Fruit fly (Drosophila melanogaster) whole organism, embryonic: Measurements from ENCODE around the gene Nepl20.

Experiments
- ATbp ChIP-seq: fragments of 200-800 bp; sonication (Bioruptor generic); optimal IDR thresholded peaks from 2 replicates; lab custom pipeline; 2017; ENCODE audit warnings: missing biosample characterization, mild to moderate bottlenecking, missing genetic modification characterization, missing genetic modification reagents
- CG10431 ChIP-seq: fragments of 200-800 bp; sonication (Bioruptor generic); optimal IDR thresholded peaks from 3 replicates; lab custom pipeline; 2018; ENCODE audit warnings: missing biosample characterization, mild to moderate bottlenecking, missing genetic modification characterization
- CG10565 ChIP-seq: fragments of 200-800 bp; sonication (Bioruptor generic); optimal IDR thresholded peaks from 3 replicates; lab custom pipeline; 2016; ENCODE audit warnings: missing biosample characterization, mild to moderate bottlenecking, missing genetic modification characterization
- CG12071 ChIP-seq: fragments of 200-800 bp; sonication (Bioruptor generic); optimal IDR thresholded peaks from 3 replicates; lab custom pipeline; 2018; ENCODE audit warnings: missing biosample characterization, mild to moderate bottlenecking, missing genetic modification characterization
- CG13894 ChIP-seq: fragments of 200-800 bp; sonication (Bioruptor generic); optimal IDR thresholded peaks from 3 replicates; lab custom pipeline; 2018; ENCODE audit warnings: missing biosample characterization, mild to moderate bottlenecking, missing genetic modification characterization, moderate library complexity
- CG2712 ChIP-seq: fragments of 200-800 bp; optimal IDR thresholded peaks from 3 replicates; lab custom pipeline; 2019; ENCODE audit warnings: missing biosample characterization, mild to moderate bottlenecking, missing genetic modification characterization, moderate library complexity
- CG31224 ChIP-seq: fragments of 200-800 bp; sonication (Bioruptor generic); IDR thresholded peaks from 2 replicates; pipeline ENCODE4 v1.3.6; 2022; ENCODE audit warnings: missing biosample characterization, missing genetic modification characterization
- CG33557 ChIP-seq: fragments of 200-800 bp; sonication (Bioruptor generic); optimal IDR thresholded peaks from 2 replicates; lab custom pipeline; 2019; ENCODE audit warnings: missing biosample characterization, mild to moderate bottlenecking, missing genetic modification characterization, moderate library complexity
- CG42726 ChIP-seq: fragments of 200-800 bp; sonication (Bioruptor generic); IDR thresholded peaks from 2 replicates; pipeline ENCODE4 v1.3.6; 2022; ENCODE audit warnings: missing biosample characterization, missing genetic modification characterization; ENCODE audit not compliant: partially characterized antibody
- CG7786 ChIP-seq: fragments of 200-800 bp; sonication (Bioruptor generic); optimal IDR thresholded peaks from 2 replicates; lab custom pipeline; 2016; ENCODE audit warnings: missing biosample characterization, missing genetic modification characterization
- CG9437 ChIP-seq: fragments of 200-800 bp; sonication (Bioruptor generic); optimal IDR thresholded peaks from 2 replicates; lab custom pipeline; 2018; ENCODE audit warnings: missing biosample characterization, mild to moderate bottlenecking, missing genetic modification characterization
- CG9797 ChIP-seq: fragments of 200-800 bp; sonication (Bioruptor generic); optimal IDR thresholded peaks from 3 replicates; lab custom pipeline; 2018; ENCODE audit warnings: missing biosample characterization, mild to moderate bottlenecking, missing genetic modification characterization
- CG9876 ChIP-seq: fragments of 200-800 bp; sonication (Bioruptor generic); optimal IDR thresholded peaks from 2 replicates; lab custom pipeline; 2016; ENCODE audit warnings: missing biosample characterization, missing genetic modification characterization
- CTCF ChIP-seq: fragments of 200-800 bp; sonication (Bioruptor generic); optimal IDR thresholded peaks from 2 replicates; lab custom pipeline; 2017; ENCODE audit warnings: missing biosample characterization, mild to moderate bottlenecking, missing genetic modification characterization, moderate library complexity
- Chrac-16 ChIP-seq: fragments of 200-800 bp; sonication (Bioruptor generic); optimal IDR thresholded peaks from 3 replicates; lab custom pipeline; 2016; ENCODE audit warnings: missing biosample characterization, missing genetic modification characterization
- CkIIα-i1 ChIP-seq: fragments of 200-800 bp; sonication (Bioruptor generic); IDR thresholded peaks from 2 replicates; pipeline ENCODE4 v1.3.6; 2022; ENCODE audit warnings: missing biosample characterization, missing genetic modification characterization
- CoRest ChIP-seq: fragments of 200-800 bp; sonication (Bioruptor generic); optimal IDR thresholded peaks from 3 replicates; lab custom pipeline; 2018; ENCODE audit warnings: missing biosample characterization, mild to moderate bottlenecking, missing genetic modification characterization, moderate library complexity
- Dll ChIP-seq: fragments of 200-800 bp; sonication (Bioruptor generic); IDR thresholded peaks from 4 replicates; pipeline ENCODE4 v1.3.6; 2022; ENCODE audit warnings: missing biosample characterization, missing genetic modification characterization; ENCODE audit not compliant: partially characterized antibody
- Doc2 ChIP-seq: fragments of 200-800 bp; sonication (Bioruptor generic); IDR thresholded peaks from 2 replicates; pipeline ENCODE4 v1.3.6; 2022; ENCODE audit warnings: missing biosample characterization, missing genetic modification characterization
- Dp ChIP-seq: fragments of 200-800 bp; sonication (Bioruptor generic); optimal IDR thresholded peaks from 2 replicates; lab custom pipeline; 2018; ENCODE audit warnings: missing biosample characterization, mild to moderate bottlenecking, missing genetic modification characterization, moderate library complexity
- Dref ChIP-seq: fragments of 200-800 bp; sonication (Bioruptor generic); IDR thresholded peaks from 2 replicates; pipeline ENCODE4 v1.3.6; 2022; ENCODE audit warnings: missing biosample characterization, missing genetic modification characterization
- E2f1 ChIP-seq: fragments of 200-800 bp; sonication (Bioruptor generic); IDR thresholded peaks from 2 replicates; pipeline ENCODE4 v1.3.6; 2022; ENCODE audit warnings: missing biosample characterization, missing genetic modification characterization
- Fer1 ChIP-seq: fragments of 200-800 bp; sonication (Bioruptor generic); optimal IDR thresholded peaks from 2 replicates; lab custom pipeline; 2017; ENCODE audit warnings: missing biosample characterization, mild to moderate bottlenecking, missing genetic modification characterization
- HmgD ChIP-seq: fragments of 200-800 bp; sonication (Bioruptor generic); optimal IDR thresholded peaks from 3 replicates; lab custom pipeline; 2016; ENCODE audit warnings: missing biosample characterization, missing genetic modification characterization
- HmgZ ChIP-seq: fragments of 200-800 bp; sonication (Bioruptor generic); optimal IDR thresholded peaks from 2 replicates; lab custom pipeline; 2018; ENCODE audit warnings: missing biosample characterization, mild to moderate bottlenecking, missing genetic modification characterization
- MESR4 ChIP-seq: fragments of 200-800 bp; sonication (Bioruptor generic); optimal IDR thresholded peaks from 2 replicates; lab custom pipeline; 2018; ENCODE audit warnings: missing biosample characterization, mild to moderate bottlenecking, missing genetic modification characterization, moderate library complexity
- Med ChIP-seq: fragments of 200-800 bp; sonication (Bioruptor generic); peaks from one replicate; lab custom pipeline; 2016; ENCODE audit warnings: missing biosample characterization, missing genetic modification characterization, mild to moderate bottlenecking, inconsistent platforms, moderate library complexity
- Rx ChIP-seq: fragments of 200-800 bp; sonication (Bioruptor generic); IDR thresholded peaks from 2 replicates; pipeline ENCODE4 v1.3.6; 2022; ENCODE audit warnings: missing biosample characterization, missing genetic modification characterization
- Side ChIP-seq: fragments of 200-800 bp; sonication (Bioruptor generic); optimal IDR thresholded peaks from 2 replicates; lab custom pipeline; 2016; ENCODE audit warnings: missing biosample characterization, missing genetic modification characterization
- Sry-δ ChIP-seq: fragments of 200-800 bp; sonication (Bioruptor generic); optimal IDR thresholded peaks from 2 replicates; lab custom pipeline; 2016; ENCODE audit warnings: missing biosample characterization, missing genetic modification characterization
- amos ChIP-seq: fragments of 200-800 bp; sonication (Bioruptor generic); IDR thresholded peaks from 2 replicates; pipeline ENCODE4 v1.3.6; 2022; ENCODE audit warnings: missing biosample characterization, missing genetic modification characterization; ENCODE audit not compliant: partially characterized antibody
- aop ChIP-seq: fragments of 200-800 bp; sonication (Bioruptor generic); IDR thresholded peaks from 2 replicates; pipeline ENCODE4 v1.3.6; 2022; ENCODE audit warnings: missing biosample characterization, missing genetic modification characterization
- ara ChIP-seq: fragments of 200-800 bp; sonication (Bioruptor generic); IDR thresholded peaks from 2 replicates; pipeline ENCODE4 v1.3.6; 2022; ENCODE audit warnings: missing biosample characterization, missing genetic modification characterization
- btn ChIP-seq: fragments of 200-800 bp; sonication (Bioruptor generic); optimal IDR thresholded peaks from 2 replicates; lab custom pipeline; 2016; ENCODE audit warnings: missing biosample characterization, missing genetic modification characterization
- disco-r ChIP-seq: fragments of 200-800 bp; sonication (Bioruptor generic); optimal IDR thresholded peaks from 2 replicates; lab custom pipeline; 2016; ENCODE audit warnings: missing biosample characterization, missing genetic modification characterization
- fd102C ChIP-seq: fragments of 200-800 bp; sonication (Bioruptor generic); optimal IDR thresholded peaks from 2 replicates; lab custom pipeline; 2018; ENCODE audit warnings: missing biosample characterization, mild to moderate bottlenecking, missing genetic modification characterization, moderate library complexity
- fd3F ChIP-seq: fragments of 200-800 bp; sonication (Bioruptor generic); optimal IDR thresholded peaks from 2 replicates; lab custom pipeline; 2018; ENCODE audit warnings: missing biosample characterization, mild to moderate bottlenecking, missing genetic modification characterization, moderate library complexity
- gfzf ChIP-seq: fragments of 200-800 bp; sonication (Bioruptor generic); optimal IDR thresholded peaks from 2 replicates; lab custom pipeline; 2016; ENCODE audit warnings: missing biosample characterization, mild to moderate bottlenecking, missing genetic modification characterization, moderate library complexity
- gt ChIP-seq: fragments of 200-800 bp; sonication (Bioruptor generic); IDR thresholded peaks from 2 replicates; pipeline ENCODE4 v1.3.6; 2022; ENCODE audit warnings: missing biosample characterization, missing genetic modification characterization
- jigr1 ChIP-seq: fragments of 200-800 bp; sonication (Bioruptor generic); IDR thresholded peaks from 3 replicates; pipeline ENCODE4 v1.3.6; 2022; ENCODE audit warnings: missing biosample characterization, missing genetic modification characterization
- kay ChIP-seq: fragments of 200-800 bp; sonication (Bioruptor generic); optimal IDR thresholded peaks from 2 replicates; lab custom pipeline; 2016; ENCODE audit warnings: missing biosample characterization, missing genetic modification characterization
- lab ChIP-seq: fragments of 200-800 bp; sonication (Bioruptor generic); optimal IDR thresholded peaks from 3 replicates; lab custom pipeline; 2017; ENCODE audit warnings: missing biosample characterization, missing genetic modification characterization, mild to moderate bottlenecking, moderate library complexity, missing genetic modification reagents
- maf-S ChIP-seq: fragments of 200-800 bp; sonication (Bioruptor generic); optimal IDR thresholded peaks from 2 replicates; lab custom pipeline; 2016; ENCODE audit warnings: missing biosample characterization, missing genetic modification characterization
- mirr ChIP-seq: fragments of 200-800 bp; sonication (Bioruptor generic); optimal IDR thresholded peaks from 3 replicates; lab custom pipeline; 2018; ENCODE audit warnings: missing biosample characterization, mild to moderate bottlenecking, missing genetic modification characterization
- pb ChIP-seq: fragments of 200-800 bp; sonication (Bioruptor generic); optimal IDR thresholded peaks from 3 replicates; lab custom pipeline; 2016; ENCODE audit warnings: missing biosample characterization, missing genetic modification characterization
- peb ChIP-seq: fragments of 200-800 bp; sonication (Bioruptor generic); IDR thresholded peaks from 2 replicates; pipeline ENCODE4 v1.3.6; 2022; ENCODE audit warnings: missing biosample characterization, missing genetic modification characterization
- schlank ChIP-seq: fragments of 200-800 bp; sonication (Bioruptor generic); optimal IDR thresholded peaks from 2 replicates; lab custom pipeline; 2018; ENCODE audit warnings: missing biosample characterization, mild to moderate bottlenecking, missing genetic modification characterization
- tx ChIP-seq: fragments of 200-800 bp; sonication (Bioruptor generic); optimal IDR thresholded peaks from 2 replicates; lab custom pipeline; 2016; ENCODE audit warnings: missing biosample characterization, missing genetic modification characterization
- unpg ChIP-seq: fragments of 200-800 bp; sonication (Bioruptor generic); optimal IDR thresholded peaks from 3 replicates; lab custom pipeline; 2018; ENCODE audit warnings: missing biosample characterization, mild to moderate bottlenecking, missing genetic modification characterization, moderate library complexity
- zen2 ChIP-seq: fragments of 200-800 bp; sonication (Bioruptor generic); IDR thresholded peaks from 3 replicates; pipeline ENCODE4 v1.3.6; 2022; ENCODE audit warnings: missing biosample characterization, missing genetic modification characterization; ENCODE audit not compliant: partially characterized antibody

The Nepl20 gene

DNA sequence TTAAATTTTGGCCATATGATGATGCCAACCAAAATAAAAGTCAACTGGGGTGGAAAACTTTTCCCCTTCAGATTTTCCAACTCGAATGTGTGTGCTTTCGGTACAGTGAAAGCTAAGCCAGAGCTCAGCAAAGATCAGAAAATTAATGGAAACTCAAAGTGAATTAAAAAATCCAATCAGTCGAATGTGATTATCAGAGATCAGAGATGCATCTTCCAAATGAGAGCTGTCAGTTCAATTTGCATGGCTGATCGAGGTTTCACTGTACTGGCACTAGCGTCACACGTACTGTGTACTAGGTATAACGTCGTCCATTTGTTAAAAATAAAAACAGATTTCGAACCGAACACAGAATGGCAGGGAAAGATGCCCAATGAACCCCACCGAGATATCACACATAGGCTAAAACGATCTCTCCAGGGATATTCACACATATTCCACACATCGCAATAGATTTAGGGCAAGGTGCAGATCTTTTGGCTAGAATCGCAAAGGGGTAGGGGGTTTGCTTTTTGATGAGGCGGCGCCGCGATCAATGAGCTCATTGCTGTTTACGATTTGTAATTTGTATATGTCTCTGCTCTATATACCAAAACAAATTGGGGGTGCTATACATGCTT, 24.3 kb downstream of the Nepl20 start (continued):
- TF ChIP-seq CG33557 (GFP tag; lab: Kevin White, UChicago) (no peak), CoRest (peak; percentile 78), CG42726 (GFP tag; lab: Robert Waterston, UW) (no peak), amos (GFP tag; lab: Robert Waterston, UW) (no peak), CG12071 (peak; percentile 60), MESR4 (GFP tag; lab: Kevin White, UChicago) (no peak), Sry-δ (GFP tag; lab: Kevin White, UChicago) (peak; percentile 23), ATbp (GFP tag; lab: Kevin White, UChicago) (peak; percentile 61), aop (GFP tag; lab: Robert Waterston, UW) (peak; percentile 64; the same call in 1 of the 2 replicates), zen2 (GFP tag; lab: Robert Waterston, UW) (no peak), Dp (GFP tag; lab: Kevin White, UChicago) (no peak), CG10431 (GFP tag; lab: Kevin White, UChicago) (no peak), Fer1 (GFP tag; lab: Kevin White, UChicago) (no peak), CG9876 (GFP tag; lab: Kevin White, UChicago) (peak; percentile 67), schlank (peak; percentile 70), ara (peak; percentile 77), CkIIα-i1 (GFP tag; lab: Robert Waterston, UW) (no peak), Side (GFP tag; lab: Kevin White, UChicago) (peak; percentile 74), CG9797 (GFP tag; lab: Kevin White, UChicago) (no peak), Doc2 (GFP tag; lab: Robert Waterston, UW) (0 out of 2 replicates have a peak, but pooled peaks have one; percentile 35), CG13894 (tag; lab: Kevin White, UChicago) (no peak), jigr1 (GFP tag; lab: Robert Waterston, UW) (no peak; the same call in 2 of the 3 replicates), E2f1 (GFP tag; lab: Robert Waterston, UW) (peak; percentile 81), HmgD (GFP tag; lab: Kevin White, UChicago) (peak; percentile 12), maf-S (peak; percentile 68), gfzf (GFP tag; lab: Kevin White, UChicago) (no peak), Chrac-16 (GFP tag; lab: Kevin White, UChicago) (peak; percentile 70), Dll (GFP tag; lab: Robert Waterston, UW) (no peak), Dref (0 out of 2 replicates have a peak, but pooled peaks have one; percentile 10), HmgZ (peak; percentile 71), peb (GFP tag; lab: Robert Waterston, UW) (peak; percentile 35; the same call in 1 of the 2 replicates), CG31224 (GFP tag; lab: Robert Waterston, UW) (peak; percentile 79), tx (peak; percentile 76), CTCF (GFP tag; lab: Kevin White, UChicago) (no peak), CG2712 (tag; lab: Kevin White, UChicago) (peak; percentile 66), mirr (GFP tag; lab: Kevin White, UChicago) (peak; percentile 25), kay (GFP tag; lab: Kevin White, UChicago) (peak; percentile 38), Rx (peak; percentile 76), fd3F (GFP tag; lab: Kevin White, UChicago) (peak; percentile 68), CG9437 (peak; percentile 4), gt (no peak), fd102C (GFP tag; lab: Kevin White, UChicago) (no peak), lab (GFP tag; lab: Kevin White, UChicago) (peak; percentile 74), disco-r (peak; percentile 66), CG10565 (GFP tag; lab: Kevin White, UChicago) (no peak), pb (GFP tag; lab: Kevin White, UChicago) (peak; percentile 59), Med (GFP tag; lab: Kevin White, UChicago) (peak; percentile 98), unpg (peak; percentile 82), CG7786 (peak; percentile 79), btn (peak; percentile 24)
